Worm (Caenorhabditis elegans) whole organism, early embryonic: ENCODE data around the gene mrps-25.

Experiments used
- F13C5.2 ChIP-seq: sonication (generic microtip); optimal IDR thresholded peaks from 2 replicates; lab custom pipeline; 2017; ENCODE audit warnings: mild to moderate bottlenecking, missing genetic modification characterization, inconsistent platforms, missing compliant biosample characterization
- ama-1 ChIP-seq: fragments of 150-350 bp; optimal IDR thresholded peaks from 2 replicates; lab custom pipeline; 2014
- ets-7 ChIP-seq: sonication (generic microtip); optimal IDR thresholded peaks from 2 replicates; lab custom pipeline; 2016; ENCODE audit warnings: missing genotype, missing genetic modification characterization, missing compliant biosample characterization
- flt-1 ChIP-seq: fragments of 200-800 bp; sonication (Bioruptor generic); IDR thresholded peaks from 2 replicates; pipeline ENCODE4 v1.3.6; 2022; ENCODE audit warnings: missing genetic modification characterization, missing compliant biosample characterization
- hmbx-1 ChIP-seq: sonication (generic microtip); optimal IDR thresholded peaks from 2 replicates; lab custom pipeline; 2016; ENCODE audit warnings: mild to moderate bottlenecking, missing genetic modification characterization, missing compliant biosample characterization
- tra-4 ChIP-seq: sonication (generic microtip); optimal IDR thresholded peaks from 2 replicates; lab custom pipeline; 2017; ENCODE audit warnings: missing genetic modification characterization, missing compliant biosample characterization

ce11 chrIV:1009546-1009945 lies 47.1 kb upstream of the mrps-25 start, which contains the start of gene Y55F3AM.9:
- TF ChIP-seq tra-4, result no peak
- no peak for TF ChIP-seq ama-1 (lab: Kevin White, UChicago)
- TF ChIP-seq ets-7 (tag; lab: Kevin White, UChicago), result no peak
- TF ChIP-seq flt-1, result no peak
- no peak for TF ChIP-seq hmbx-1 (tag; lab: Kevin White, UChicago)
- TF ChIP-seq F13C5.2 (tag; lab: Kevin White, UChicago), result no peak
